Worm (Caenorhabditis elegans) whole organism, young adult: Measurements from ENCODE around the gene sra-6.

Experiments used
- B0019.2 ChIP-seq: fragments of 200-800 bp; sonication (Bioruptor generic); conservative IDR thresholded peaks from 2 replicates; pipeline ENCODE4 v1.3.6; 2022; ENCODE audit warnings: missing genetic modification reagents, missing genetic modification characterization, missing compliant biosample characterization
- B0261.1 ChIP-seq: sonication (generic microtip); optimal IDR thresholded peaks from 2 replicates; lab custom pipeline; 2016; ENCODE audit warnings: mild to moderate bottlenecking, missing genetic modification characterization, moderate library complexity, missing compliant biosample characterization
- F33H1.4 ChIP-seq: fragments of 200-800 bp; sonication (Bioruptor generic); IDR thresholded peaks from 2 replicates; pipeline ENCODE4 v1.3.6; 2022; ENCODE audit warnings: missing genetic modification reagents, missing genetic modification characterization, missing compliant biosample characterization
- F55B11.4 ChIP-seq: sonication (generic microtip); optimal IDR thresholded peaks from 2 replicates; lab custom pipeline; 2016; ENCODE audit warnings: missing compliant biosample characterization, missing genetic modification characterization, borderline replicate concordance; ENCODE audit not compliant: insufficient read depth
- Y56A3A.18 ChIP-seq: fragments of 200-800 bp; sonication (Bioruptor generic); IDR thresholded peaks from 2 replicates; pipeline ENCODE4 v1.3.6; 2022; ENCODE audit warnings: missing genetic modification reagents, missing genetic modification characterization, missing compliant biosample characterization
- aptf-3 ChIP-seq: fragments of 200-800 bp; sonication (Bioruptor generic); IDR thresholded peaks from 2 replicates; pipeline ENCODE4 v1.3.6; 2022; ENCODE audit warnings: missing genetic modification characterization, missing compliant biosample characterization
- atf-7 ChIP-seq: sonication (generic microtip); optimal IDR thresholded peaks from 2 replicates; lab custom pipeline; 2017; ENCODE audit warnings: mild to moderate bottlenecking, missing genetic modification characterization, missing compliant biosample characterization
- attf-3 ChIP-seq: fragments of 200-800 bp; sonication (Bioruptor generic); conservative IDR thresholded peaks from 2 replicates; pipeline ENCODE4 v1.3.6; 2022; ENCODE audit warnings: missing genetic modification reagents, missing genetic modification characterization, missing compliant biosample characterization
- attf-6 ChIP-seq: fragments of 200-800 bp; sonication (Bioruptor generic); IDR thresholded peaks from 2 replicates; pipeline ENCODE4 v1.3.6; 2022; ENCODE audit warnings: missing genetic modification reagents, missing genetic modification characterization, missing compliant biosample characterization
- ccch-3 ChIP-seq: fragments of 200-800 bp; sonication (Bioruptor generic); optimal IDR thresholded peaks from 2 replicates; lab custom pipeline; 2018; ENCODE audit warnings: mild to moderate bottlenecking, missing genetic modification characterization, missing compliant biosample characterization
- cebp-1 ChIP-seq, 2 experiments: fragments of 200-800 bp in 1 of 2; sonication (Bioruptor generic) in 1 of 2; sonication (generic microtip) in 1 of 2; IDR thresholded peaks in 1 of 2; optimal IDR thresholded peaks in 1 of 2; 2 replicates each; pipeline versions ENCODE4 v1.3.6 to Lab custom; 2017 to 2022; ENCODE audit warnings: missing compliant biosample characterization in 2 of 2, missing genetic modification characterization in 2 of 2, mild to moderate bottlenecking in 1 of 2, missing genetic modification reagents in 1 of 2, moderate library complexity in 1 of 2
- ceh-27 ChIP-seq: fragments of 200-800 bp; sonication (Bioruptor generic); optimal IDR thresholded peaks from 2 replicates; lab custom pipeline; 2018; ENCODE audit warnings: mild to moderate bottlenecking, missing genetic modification characterization, moderate library complexity, missing compliant biosample characterization
- chd-7 ChIP-seq: sonication (generic microtip); optimal IDR thresholded peaks from 2 replicates; lab custom pipeline; 2016; ENCODE audit warnings: mild to moderate bottlenecking, missing genetic modification characterization, moderate library complexity, missing compliant biosample characterization
- dpl-1 ChIP-seq: fragments of 150-350 bp; optimal IDR thresholded peaks from 2 replicates; lab custom pipeline; 2014; ENCODE audit warnings: missing biosample characterization, missing genetic modification reagents, missing genetic modification characterization
- egl-18 ChIP-seq: fragments of 200-800 bp; sonication (Bioruptor generic); IDR thresholded peaks from 2 replicates; pipeline ENCODE4 v1.3.6; 2022; ENCODE audit warnings: missing genetic modification reagents, missing genetic modification characterization, missing compliant biosample characterization
- ekl-4 ChIP-seq: fragments of 200-800 bp; sonication (Bioruptor generic); IDR thresholded peaks from 2 replicates; pipeline ENCODE4 v1.3.6; 2022; ENCODE audit warnings: missing genetic modification reagents, missing genetic modification characterization, missing compliant biosample characterization
- ets-4 ChIP-seq: fragments of 200-800 bp; sonication (Bioruptor generic); optimal IDR thresholded peaks from 2 replicates; lab custom pipeline; 2018; ENCODE audit warnings: mild to moderate bottlenecking, missing genetic modification characterization, missing compliant biosample characterization
- fkh-3 ChIP-seq: sonication (generic microtip); optimal IDR thresholded peaks from 2 replicates; lab custom pipeline; 2016; ENCODE audit warnings: mild to moderate bottlenecking, missing genetic modification characterization, missing compliant biosample characterization
- gei-17 ChIP-seq: fragments of 200-800 bp; sonication (Bioruptor generic); optimal IDR thresholded peaks from 2 replicates; lab custom pipeline; 2018; ENCODE audit warnings: mild to moderate bottlenecking, missing genetic modification characterization, missing compliant biosample characterization
- hlh-12 ChIP-seq: sonication (generic microtip); optimal IDR thresholded peaks from 2 replicates; lab custom pipeline; 2016; ENCODE audit warnings: missing genetic modification characterization, missing compliant biosample characterization
- hsf-1 ChIP-seq: fragments of 200-800 bp; sonication (Bioruptor generic); IDR thresholded peaks from 2 replicates; pipeline ENCODE4 v1.3.6; 2022; ENCODE audit warnings: missing genetic modification reagents, missing genetic modification characterization, missing compliant biosample characterization
- lag-1 ChIP-seq: fragments of 200-800 bp; sonication (Bioruptor generic); IDR thresholded peaks from 2 replicates; pipeline ENCODE4 v1.3.6; 2022; ENCODE audit warnings: missing genetic modification reagents, missing genetic modification characterization, missing compliant biosample characterization
- lin-40 ChIP-seq: sonication (generic microtip); optimal IDR thresholded peaks from 2 replicates; lab custom pipeline; 2016; ENCODE audit warnings: missing genetic modification characterization, mild to moderate bottlenecking, missing compliant biosample characterization, missing genotype, missing genetic modification reagents
- lsl-1 ChIP-seq: fragments of 200-800 bp; sonication (Bioruptor generic); optimal IDR thresholded peaks from 2 replicates; lab custom pipeline; 2018; ENCODE audit warnings: mild to moderate bottlenecking, missing genetic modification characterization, moderate library complexity, missing compliant biosample characterization
- madf-3 ChIP-seq: fragments of 200-800 bp; sonication (Bioruptor generic); IDR thresholded peaks from 2 replicates; pipeline ENCODE4 v1.3.6; 2022; ENCODE audit warnings: missing genetic modification reagents, missing genetic modification characterization, missing compliant biosample characterization
- nfya-2 ChIP-seq: fragments of 200-800 bp; sonication (Bioruptor generic); IDR thresholded peaks from 2 replicates; pipeline ENCODE4 v1.3.6; 2022; ENCODE audit warnings: missing genetic modification reagents, missing genetic modification characterization, missing compliant biosample characterization
- nfyb-1 ChIP-seq: fragments of 200-800 bp; sonication (Bioruptor generic); IDR thresholded peaks from 2 replicates; pipeline ENCODE4 v1.3.6; 2022; ENCODE audit warnings: missing genetic modification reagents, missing genetic modification characterization, missing compliant biosample characterization
- nhr-27 ChIP-seq: fragments of 200-800 bp; sonication (Bioruptor generic); optimal IDR thresholded peaks from 2 replicates; lab custom pipeline; 2018; ENCODE audit warnings: mild to moderate bottlenecking, missing genetic modification characterization, moderate library complexity, missing compliant biosample characterization
- pha-4 ChIP-seq: fragments of 150-350 bp; sonication (generic microtip); optimal IDR thresholded peaks from 2 replicates; lab custom pipeline; 2014; ENCODE audit warnings: missing biosample characterization, missing genetic modification reagents, missing genetic modification characterization
- sea-2 ChIP-seq: fragments of 200-800 bp; sonication (Bioruptor generic); IDR thresholded peaks from 2 replicates; pipeline ENCODE4 v1.3.6; 2022; ENCODE audit warnings: missing genetic modification characterization, missing compliant biosample characterization
- snpc-1.1 ChIP-seq: sonication (generic microtip); optimal IDR thresholded peaks from 2 replicates; lab custom pipeline; 2017; ENCODE audit warnings: missing genetic modification characterization, mild to moderate bottlenecking, missing compliant biosample characterization, antibody characterized with exemption, moderate library complexity, missing genotype, missing genetic modification reagents; ENCODE audit not compliant: insufficient read depth
- snpc-4 ChIP-seq, 5 experiments: fragments of 150-350 bp in 1 of 5; sonication (generic microtip) in 4 of 5; optimal IDR thresholded peaks; 2 replicates each; lab custom pipeline; 2014 to 2018; ENCODE audit warnings: missing genetic modification characterization in 5 of 5, missing biosample characterization in 3 of 5, antibody characterized with exemption in 2 of 5, mild to moderate bottlenecking in 2 of 5, missing compliant biosample characterization in 2 of 5, missing genotype in 2 of 5, moderate library complexity in 2 of 5, missing genetic modification reagents in 1 of 5
- somi-1 ChIP-seq: fragments of 200-800 bp; sonication (Bioruptor generic); optimal IDR thresholded peaks from 2 replicates; lab custom pipeline; 2018; ENCODE audit warnings: mild to moderate bottlenecking, missing genetic modification characterization, missing compliant biosample characterization
- sptf-2 ChIP-seq: fragments of 200-800 bp; sonication (Bioruptor generic); optimal IDR thresholded peaks from 2 replicates; lab custom pipeline; 2018; ENCODE audit warnings: mild to moderate bottlenecking, missing genetic modification characterization, missing compliant biosample characterization
- tbp1 ChIP-seq: fragments of 200-800 bp; sonication (Bioruptor generic); optimal IDR thresholded peaks from 2 replicates; lab custom pipeline; 2018; ENCODE audit warnings: mild to moderate bottlenecking, missing genetic modification characterization, missing compliant biosample characterization
- tlf-1 ChIP-seq: fragments of 200-800 bp; sonication (Bioruptor generic); optimal IDR thresholded peaks from 2 replicates; lab custom pipeline; 2018; ENCODE audit warnings: mild to moderate bottlenecking, missing genetic modification characterization, missing compliant biosample characterization
- unc-130 ChIP-seq: sonication (generic microtip); optimal IDR thresholded peaks from 2 replicates; lab custom pipeline; 2016; ENCODE audit warnings: missing genetic modification reagents, missing genetic modification characterization, missing compliant biosample characterization
- unc-62 ChIP-seq: fragments of 150-350 bp; optimal IDR thresholded peaks from 2 replicates; lab custom pipeline; 2014; ENCODE audit warnings: missing biosample characterization, missing genetic modification reagents, missing genetic modification characterization
- xnd-1 ChIP-seq: sonication (generic microtip); optimal IDR thresholded peaks from 2 replicates; lab custom pipeline; 2016; ENCODE audit warnings: missing genotype, missing genetic modification reagents, missing genetic modification characterization, missing compliant biosample characterization
- zfh-2 ChIP-seq: fragments of 200-800 bp; sonication (Bioruptor generic); conservative IDR thresholded peaks from 2 replicates; pipeline ENCODE4 v1.3.6; 2022; ENCODE audit warnings: missing genetic modification reagents, missing genetic modification characterization, missing compliant biosample characterization
- ztf-26 ChIP-seq: sonication (generic microtip); optimal IDR thresholded peaks from 2 replicates; lab custom pipeline; 2017; ENCODE audit warnings: missing genetic modification characterization, missing compliant biosample characterization

sra-6 gene

ce11 chrII:9576707-9577106 lies 26.1 kb upstream of the sra-6 start:
- TF ChIP-seq hlh-12 (tag; lab: Kevin White, UChicago) (no peak), lag-1 (no peak), snpc-4 (GFP tag; optimal IDR thresholded peaks at IDR 0.05; lab: Kevin White, UChicago) (no peak), snpc-4 (tag; optimal IDR thresholded peaks at IDR 0.05; lab: Kevin White, UChicago) (no peak), unc-62 (GFP tag; lab: Kevin White, UChicago) (no peak), F55B11.4 (tag; lab: Kevin White, UChicago) (no peak), nhr-27 (tag; lab: Kevin White, UChicago) (no peak)

ce11 chrII:9575670-9576069 lies 25.1 kb upstream of the sra-6 start, which contains the start of gene exc-7:
TSS of gene exc-7 (plus strand) at chrII:9575970.
- TF ChIP-seq nfyb-1: no peak
- no peak for TF ChIP-seq hsf-1 (GFP tag; lab: Robert Waterston, UW)
- no peak for TF ChIP-seq somi-1 (GFP tag; lab: Kevin White, UChicago)
- TF ChIP-seq unc-130 (GFP tag; lab: Kevin White, UChicago): no peak
- no peak for TF ChIP-seq F33H1.4 (GFP tag; lab: Robert Waterston, UW)

DNA sequence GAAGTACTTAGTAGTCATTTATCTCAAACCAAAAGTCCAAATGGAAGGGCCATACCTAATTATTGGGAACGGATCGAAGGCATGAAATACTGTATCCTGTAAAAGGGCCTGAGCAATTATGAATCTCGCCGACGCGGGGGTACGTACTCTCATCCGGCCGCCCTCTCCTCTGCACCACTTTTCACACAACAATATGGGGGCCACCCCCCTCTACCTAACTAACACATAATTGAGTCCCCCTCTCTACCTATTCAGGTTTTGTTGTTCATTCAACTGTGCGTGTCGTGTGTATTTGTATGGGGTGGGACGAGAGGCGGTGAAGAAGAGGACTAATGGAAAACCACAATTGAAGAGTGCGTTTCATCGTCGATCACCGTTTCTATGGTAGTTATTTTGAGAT lies 23.8 kb upstream of the sra-6 start:
- peak; percentile 13 for TF ChIP-seq chd-7 (tag; lab: Kevin White, UChicago)
- 0 out of 2 replicates have a peak, but pooled peaks have one; percentile 27 for TF ChIP-seq egl-18 (GFP tag; lab: Robert Waterston, UW)
- TF ChIP-seq ekl-4 (GFP tag; lab: Robert Waterston, UW): no peak
- TF ChIP-seq ceh-27 (GFP tag; lab: Kevin White, UChicago): peak; percentile 14
- no peak for TF ChIP-seq tbp1 (GFP tag; lab: Kevin White, UChicago)
- no peak for TF ChIP-seq attf-6 (GFP tag; lab: Robert Waterston, UW)
- TF ChIP-seq zfh-2 (GFP tag; lab: Robert Waterston, UW): 0 out of 2 replicates have a peak, but pooled peaks have one; percentile 16

- TF ChIP-seq snpc-4 (GFP tag; optimal IDR thresholded peaks at IDR 0.05; lab: Kevin White, UChicago) (no peak), snpc-4 (tag; optimal IDR thresholded peaks at IDR 0.05; lab: Kevin White, UChicago) (no peak), F55B11.4 (tag; lab: Kevin White, UChicago) (no peak), cebp-1 (GFP tag; IDR thresholded peaks at IDR 0.05; lab: Robert Waterston, UW) (no peak), cebp-1 (tag; optimal IDR thresholded peaks at IDR 0.05; lab: Kevin White, UChicago) (no peak), lin-40 (tag; lab: Kevin White, UChicago) (no peak), fkh-3 (tag; lab: Kevin White, UChicago) (no peak), hlh-12 (tag; lab: Kevin White, UChicago) (no peak), nfya-2 (GFP tag; lab: Robert Waterston, UW) (no peak), lsl-1 (no peak), attf-3 (no peak), aptf-3 (GFP tag; lab: Robert Waterston, UW) (no peak), B0261.1 (tag; lab: Kevin White, UChicago) (no peak), B0019.2 (GFP tag; lab: Robert Waterston, UW) (no peak), ccch-3 (GFP tag; lab: Kevin White, UChicago) (no peak), dpl-1 (GFP tag; lab: Kevin White, UChicago) (no peak)
Measured at ce11 chrII:9573412-9573811, 22.8 kb upstream of the sra-6 start.

DNA sequence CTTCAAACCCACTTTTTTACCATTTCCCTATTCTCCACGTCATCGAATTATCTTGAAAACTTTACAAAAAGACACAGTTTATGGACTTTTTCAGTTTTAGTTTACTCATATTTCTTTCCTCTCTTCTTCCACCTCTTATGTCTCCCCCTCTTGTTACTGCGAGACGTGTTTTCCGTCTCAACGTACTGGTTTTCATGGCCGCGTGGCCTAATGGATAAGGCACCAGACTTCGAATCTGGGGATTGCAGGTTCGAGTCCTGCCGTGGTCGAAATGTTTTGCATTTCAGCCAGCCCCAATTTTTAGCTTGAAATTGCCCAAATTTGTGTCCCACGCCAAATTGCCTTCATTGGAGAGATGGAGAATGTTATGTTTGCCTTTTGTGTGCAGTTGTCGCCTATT lies 15.4 kb upstream of the sra-6 start:
- TF ChIP-seq ztf-26 (no peak), ets-4 (GFP tag; lab: Kevin White, UChicago) (no peak), sea-2 (GFP tag; lab: Robert Waterston, UW) (no peak), madf-3 (0 out of 2 replicates have a peak, but pooled peaks have one; percentile 68), snpc-1.1 (tag; lab: Kevin White, UChicago) (no peak), gei-17 (GFP tag; lab: Kevin White, UChicago) (no peak), atf-7 (tag; lab: Kevin White, UChicago) (peak; percentile 54), Y56A3A.18 (peak; percentile 77; the same call in 1 of the 2 replicates), pha-4 (tag; lab: Kevin White, UChicago) (no peak), nhr-27 (tag; lab: Kevin White, UChicago) (no peak), tlf-1 (GFP tag; lab: Kevin White, UChicago) (peak; percentile 6), dpl-1 (GFP tag; lab: Kevin White, UChicago) (peak; percentile 0), sptf-2 (GFP tag; lab: Kevin White, UChicago) (peak; percentile 12), xnd-1 (tag; lab: Kevin White, UChicago) (no peak)
